Fruit fly (Drosophila melanogaster) whole organism, prepupa: ENCODE measurements around the gene CG17329.

Experiments used
- CG10631 ChIP-seq: fragments of 200-800 bp; sonication (Bioruptor generic); optimal IDR thresholded peaks from 2 replicates; lab custom pipeline; 2016; ENCODE audit warnings: missing biosample characterization, missing genetic modification characterization
- CG11294 ChIP-seq: fragments of 200-800 bp; sonication (Bioruptor generic); IDR thresholded peaks from 2 replicates; pipeline ENCODE4 v1.3.6; 2022; ENCODE audit warnings: missing biosample characterization, missing genetic modification characterization
- CG11762 ChIP-seq: fragments of 200-800 bp; sonication (Bioruptor generic); optimal IDR thresholded peaks from 3 replicates; lab custom pipeline; 2016; ENCODE audit warnings: missing biosample characterization, missing genetic modification characterization; ENCODE audit not compliant: insufficient read depth
- CG11902 ChIP-seq: fragments of 200-800 bp; sonication (Bioruptor generic); optimal IDR thresholded peaks from 3 replicates; lab custom pipeline; 2016; ENCODE audit warnings: missing biosample characterization, missing genetic modification characterization
- CG15336 ChIP-seq: fragments of 200-800 bp; sonication (Bioruptor generic); IDR thresholded peaks from 2 replicates; pipeline ENCODE4 v1.3.6; 2022; ENCODE audit warnings: missing biosample characterization, missing genetic modification characterization
- CG1621 ChIP-seq: fragments of 200-800 bp; sonication (Bioruptor generic); optimal IDR thresholded peaks from 3 replicates; lab custom pipeline; 2018; ENCODE audit warnings: missing biosample characterization, mild to moderate bottlenecking, missing genetic modification characterization
- CG3032 ChIP-seq: fragments of 200-800 bp; optimal IDR thresholded peaks from 2 replicates; lab custom pipeline; 2019; ENCODE audit warnings: missing biosample characterization, mild to moderate bottlenecking, missing genetic modification characterization, moderate library complexity
- CG32006 ChIP-seq: fragments of 200-800 bp; sonication (Bioruptor generic); optimal IDR thresholded peaks from 3 replicates; lab custom pipeline; 2017; ENCODE audit warnings: missing biosample characterization, mild to moderate bottlenecking, missing genetic modification characterization
- CG4318 ChIP-seq: fragments of 200-800 bp; sonication (Bioruptor generic); optimal IDR thresholded peaks from 3 replicates; lab custom pipeline; 2017; ENCODE audit warnings: missing biosample characterization, mild to moderate bottlenecking, missing genetic modification characterization
- CG6276 ChIP-seq: fragments of 200-800 bp; sonication (Bioruptor generic); optimal IDR thresholded peaks from 2 replicates; lab custom pipeline; 2017; ENCODE audit warnings: missing biosample characterization, mild to moderate bottlenecking, missing genetic modification characterization
- CG7368 ChIP-seq: fragments of 200-800 bp; sonication (Bioruptor generic); optimal IDR thresholded peaks from 3 replicates; lab custom pipeline; 2016; ENCODE audit warnings: missing biosample characterization, missing genetic modification characterization
- CG8119 ChIP-seq: fragments of 200-800 bp; sonication (Bioruptor generic); IDR thresholded peaks from 3 replicates; pipeline ENCODE4 v1.3.6; 2022; ENCODE audit warnings: missing biosample characterization, missing genetic modification characterization
- Eip78C ChIP-seq: fragments of 200-800 bp; sonication (Bioruptor generic); peaks from one replicate; lab custom pipeline; 2016; ENCODE audit warnings: missing biosample characterization, missing genetic modification characterization
- Eip93F ChIP-seq: fragments of 200-800 bp; sonication (Bioruptor generic); optimal IDR thresholded peaks from 2 replicates; lab custom pipeline; 2016; ENCODE audit warnings: missing biosample characterization, mild to moderate bottlenecking, missing genetic modification characterization
- Ets96B ChIP-seq: fragments of 200-800 bp; optimal IDR thresholded peaks from 2 replicates; lab custom pipeline; 2019; ENCODE audit warnings: missing biosample characterization, mild to moderate bottlenecking, missing genetic modification characterization, moderate library complexity
- Gug ChIP-seq: fragments of 200-800 bp; sonication (Bioruptor generic); IDR thresholded peaks from 2 replicates; pipeline ENCODE4 v1.3.6; 2022; ENCODE audit warnings: missing biosample characterization, missing genetic modification characterization
- Hr39 ChIP-seq: fragments of 200-800 bp; sonication (Bioruptor generic); optimal IDR thresholded peaks from 2 replicates; lab custom pipeline; 2016; ENCODE audit warnings: missing biosample characterization, missing genetic modification characterization
- Hr4 ChIP-seq: fragments of 200-800 bp; sonication (Bioruptor generic); optimal IDR thresholded peaks from 3 replicates; lab custom pipeline; 2016; ENCODE audit warnings: missing biosample characterization, missing genetic modification characterization
- Lpt ChIP-seq: fragments of 200-800 bp; sonication (Bioruptor generic); optimal IDR thresholded peaks from 3 replicates; lab custom pipeline; 2016; ENCODE audit warnings: missing biosample characterization, missing genetic modification characterization
- Met ChIP-seq: fragments of 200-800 bp; sonication (Bioruptor generic); optimal IDR thresholded peaks from 3 replicates; lab custom pipeline; 2016; ENCODE audit warnings: missing biosample characterization, missing genetic modification characterization
- Smox ChIP-seq: fragments of 200-800 bp; sonication (Bioruptor generic); optimal IDR thresholded peaks from 3 replicates; lab custom pipeline; 2016; ENCODE audit warnings: missing biosample characterization, missing genetic modification characterization
- Sox14 ChIP-seq: fragments of 200-800 bp; sonication (Bioruptor generic); optimal IDR thresholded peaks from 3 replicates; lab custom pipeline; 2016; ENCODE audit warnings: missing biosample characterization, missing genetic modification characterization
- cyc ChIP-seq: fragments of 200-800 bp; sonication (Bioruptor generic); optimal IDR thresholded peaks from 3 replicates; lab custom pipeline; 2016; ENCODE audit warnings: missing biosample characterization, missing genetic modification characterization
- dac ChIP-seq: fragments of 200-800 bp; sonication (Bioruptor generic); optimal IDR thresholded peaks from 2 replicates; lab custom pipeline; 2017; ENCODE audit warnings: missing biosample characterization, mild to moderate bottlenecking, missing genetic modification characterization
- dsx ChIP-seq: fragments of 200-800 bp; optimal IDR thresholded peaks from 3 replicates; lab custom pipeline; 2019; ENCODE audit warnings: missing biosample characterization, mild to moderate bottlenecking, missing genetic modification characterization, moderate library complexity; ENCODE audit not compliant: poor library complexity, severe bottlenecking
- eg ChIP-seq: fragments of 200-800 bp; sonication (Bioruptor generic); IDR thresholded peaks from 3 replicates; pipeline ENCODE4 v1.3.6; 2022; ENCODE audit warnings: missing biosample characterization, missing genetic modification characterization
- esn ChIP-seq: fragments of 200-800 bp; sonication (Bioruptor generic); optimal IDR thresholded peaks from 2 replicates; lab custom pipeline; 2016; ENCODE audit warnings: missing biosample characterization, mild to moderate bottlenecking, missing genetic modification characterization, moderate library complexity
- fd85E ChIP-seq: fragments of 200-800 bp; sonication (Bioruptor generic); optimal IDR thresholded peaks from 3 replicates; lab custom pipeline; 2016; ENCODE audit warnings: missing biosample characterization, missing genetic modification characterization
- fkh ChIP-seq: fragments of 200-800 bp; sonication (Bioruptor generic); optimal IDR thresholded peaks from 3 replicates; lab custom pipeline; 2017; ENCODE audit warnings: missing biosample characterization, mild to moderate bottlenecking, missing genetic modification characterization, moderate library complexity
- lz ChIP-seq: fragments of 200-800 bp; sonication (Bioruptor generic); optimal IDR thresholded peaks from 3 replicates; lab custom pipeline; 2016; ENCODE audit warnings: missing biosample characterization, missing genetic modification characterization
- salr ChIP-seq, 2 experiments: fragments of 200-800 bp; sonication (Bioruptor generic); optimal IDR thresholded peaks; 3 replicates each; lab custom pipeline; 2016 to 2018; ENCODE audit warnings: missing biosample characterization in 2 of 2, missing genetic modification characterization in 2 of 2, mild to moderate bottlenecking in 1 of 2
- spab ChIP-seq: fragments of 200-800 bp; sonication (Bioruptor generic); optimal IDR thresholded peaks from 2 replicates; lab custom pipeline; 2017; ENCODE audit warnings: missing biosample characterization, mild to moderate bottlenecking, missing genetic modification characterization, missing genetic modification reagents
- svp ChIP-seq: fragments of 200-800 bp; sonication (Bioruptor generic); peaks from one replicate; lab custom pipeline; 2016; ENCODE audit warnings: missing biosample characterization, missing genetic modification characterization
- topi ChIP-seq: fragments of 200-800 bp; sonication (Bioruptor generic); optimal IDR thresholded peaks from 3 replicates; lab custom pipeline; 2016; ENCODE audit warnings: missing biosample characterization, missing genetic modification characterization

Gene CG17329

dm6 chr2L:16299466-16300311 lies 8.6 kb downstream of the CG17329 start, which contains the start of the genes heix and CG17328 (continued):
- TF ChIP-seq Hr39 (no peak), CG11294 (GFP tag; lab: Robert Waterston, UW) (no peak), CG8119 (GFP tag; lab: Robert Waterston, UW) (no peak), cyc (GFP tag; lab: Kevin White, UChicago) (peak; percentile 76), fd85E (GFP tag; lab: Kevin White, UChicago) (no peak), CG11902 (peak; percentile 74), salr (GFP tag; optimal IDR thresholded peaks at IDR 0.05; lab: Kevin White, UChicago) (peak; percentile 63 to 72), spab (no peak), CG15336 (peak; percentile 44), CG6276 (no peak), CG4318 (GFP tag; lab: Kevin White, UChicago) (no peak), Eip93F (peak; percentile 47), Smox (GFP tag; lab: Kevin White, UChicago) (no peak)

DNA sequence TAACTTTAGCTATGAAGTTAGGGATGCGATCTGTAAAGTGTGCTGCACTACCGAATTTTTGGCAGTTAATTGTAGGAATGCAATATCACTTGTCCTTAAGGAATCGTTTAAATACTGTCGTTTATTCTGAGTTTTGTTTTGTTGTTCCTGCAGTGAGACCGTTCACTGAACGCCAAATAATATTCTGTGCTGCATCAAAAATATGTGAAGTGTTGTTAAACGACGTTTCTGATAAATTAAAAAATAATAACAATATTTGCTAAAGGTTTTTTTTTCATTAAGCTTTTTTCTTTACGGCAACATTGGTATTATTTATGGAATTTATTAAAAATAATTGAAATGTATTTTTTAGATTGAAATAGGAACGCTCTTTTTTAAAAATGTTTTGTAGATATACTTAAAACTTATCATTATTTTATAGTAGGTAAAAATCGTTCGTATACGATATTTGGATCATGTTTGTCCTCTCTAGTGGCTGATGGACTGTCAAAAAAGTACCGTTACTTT lies 11.7 kb downstream of the CG17329 start, which contains the start of gene GMF:
Gene GMF, minus strand, starts transcription at position 182 of the 507 bp plus-strand sequence.
- no peak for TF ChIP-seq Met
- TF ChIP-seq Sox14 (GFP tag; lab: Kevin White, UChicago), result peak; percentile 41
- TF ChIP-seq CG8119 (GFP tag; lab: Robert Waterston, UW), result no peak
- TF ChIP-seq CG11762 (GFP tag; lab: Kevin White, UChicago), result no peak
- no peak for TF ChIP-seq dsx
- no peak for TF ChIP-seq eg (GFP tag; lab: Robert Waterston, UW)
- peak; percentile 49 for TF ChIP-seq lz
- TF ChIP-seq CG7368, result no peak
- no peak for TF ChIP-seq Lpt (GFP tag; lab: Kevin White, UChicago)
- no peak for TF ChIP-seq CG15336
- no peak for TF ChIP-seq CG1621 (tag; lab: Kevin White, UChicago)
- TF ChIP-seq Hr4 (GFP tag; lab: Kevin White, UChicago), result no peak
- no peak for TF ChIP-seq CG32006 (GFP tag; lab: Kevin White, UChicago)
- no peak for TF ChIP-seq fd85E (GFP tag; lab: Kevin White, UChicago)
- TF ChIP-seq fkh (GFP tag; lab: Kevin White, UChicago), result peak; percentile 38
- no peak for TF ChIP-seq svp (GFP tag; lab: Kevin White, UChicago)
- peak; percentile 22 for TF ChIP-seq cyc (GFP tag; lab: Kevin White, UChicago)
- peak; percentile 61 for TF ChIP-seq Eip78C (GFP tag; lab: Kevin White, UChicago)
- peak; percentile 37 for TF ChIP-seq topi (GFP tag; lab: Kevin White, UChicago)
- TF ChIP-seq esn (GFP tag; lab: Kevin White, UChicago), result peak; percentile 55
- peak; percentile 38 for TF ChIP-seq CG10631 (GFP tag; lab: Kevin White, UChicago)
- TF ChIP-seq, all 60 proteins: peak for 8

DNA sequence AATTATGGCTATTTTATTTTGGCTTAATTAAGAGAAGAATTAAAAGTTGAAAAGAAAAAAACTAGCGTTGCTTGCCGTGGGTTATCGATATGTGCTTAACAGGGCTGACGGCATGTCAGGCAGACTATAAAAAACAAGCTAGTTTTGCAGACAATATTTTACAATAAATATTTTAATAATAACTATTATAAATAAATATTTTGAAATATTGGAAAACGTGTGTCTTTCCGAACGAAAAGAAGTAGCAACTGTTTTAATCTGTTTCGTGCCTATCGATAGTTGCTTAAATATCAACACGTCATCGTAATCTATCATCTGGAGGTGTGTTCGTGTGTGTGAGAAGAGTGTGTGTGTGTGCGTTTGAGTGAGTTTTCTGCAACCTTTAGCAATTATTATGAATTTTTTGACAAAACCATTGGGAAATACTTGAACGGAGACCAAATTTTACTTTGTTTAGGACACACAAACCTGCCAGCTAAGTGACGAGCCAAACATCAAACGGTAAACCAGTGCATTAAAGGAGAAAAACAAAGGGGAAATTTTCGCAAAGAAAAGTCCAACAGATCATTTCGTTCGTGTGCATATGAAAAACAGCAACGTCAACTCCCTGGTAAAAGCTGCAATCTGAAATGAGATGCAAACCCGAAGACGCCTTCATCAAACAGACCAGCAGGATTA lies 16.1 kb downstream of the CG17329 start, which contains the start of the genes CG5861 and Syx5:
Gene CG5861, minus strand, starts transcription at position 273 of the 678 bp plus-strand sequence.
Gene Syx5, plus strand, starts transcription at position 321 of the 678 bp plus-strand sequence.
- TF ChIP-seq esn (GFP tag; lab: Kevin White, UChicago) (peak; percentile 37), Sox14 (GFP tag; lab: Kevin White, UChicago) (peak; percentile 35), CG11762 (GFP tag; lab: Kevin White, UChicago) (no peak), Eip93F (peak; percentile 69), CG3032 (tag; lab: Kevin White, UChicago) (peak; percentile 60), dac (no peak), Ets96B (tag; lab: Kevin White, UChicago) (peak; percentile 40), Gug (0 out of 2 replicates have a peak, but pooled peaks have one; percentile 21), CG15336 (0 out of 2 replicates have a peak, but pooled peaks have one; percentile 30), CG10631 (GFP tag; lab: Kevin White, UChicago) (peak; percentile 62), CG8119 (GFP tag; lab: Robert Waterston, UW) (no peak), fkh (GFP tag; lab: Kevin White, UChicago) (peak; percentile 67)
